Worm (Caenorhabditis elegans): ENCODE results near the gene R09E10.5.

ce11 chrIV:10345486-10345885, 43.4 kb upstream of the R09E10.5 start:
- TF ChIP-seq nhr-237 (tag; optimal IDR thresholded peaks at IDR 0.05) (no peak), ceh-82 (tag; optimal IDR thresholded peaks at IDR 0.05) (no peak), mab-5 (tag; optimal IDR thresholded peaks at IDR 0.05) (no peak), snpc-4 (tag; optimal IDR thresholded peaks at IDR 0.05) (no peak), skn-1 (tag; optimal IDR thresholded peaks at IDR 0.05) (no peak), lin-11 (tag; optimal IDR thresholded peaks at IDR 0.05) (no peak), mdl-1 (tag; optimal IDR thresholded peaks at IDR 0.05) (no peak), unc-39 (tag; optimal IDR thresholded peaks at IDR 0.05) (no peak), lin-39 (tag; optimal IDR thresholded peaks at IDR 0.05) (no peak)
